Worm (Caenorhabditis elegans): ENCODE data around the gene Y54G9A.9.

DNA sequence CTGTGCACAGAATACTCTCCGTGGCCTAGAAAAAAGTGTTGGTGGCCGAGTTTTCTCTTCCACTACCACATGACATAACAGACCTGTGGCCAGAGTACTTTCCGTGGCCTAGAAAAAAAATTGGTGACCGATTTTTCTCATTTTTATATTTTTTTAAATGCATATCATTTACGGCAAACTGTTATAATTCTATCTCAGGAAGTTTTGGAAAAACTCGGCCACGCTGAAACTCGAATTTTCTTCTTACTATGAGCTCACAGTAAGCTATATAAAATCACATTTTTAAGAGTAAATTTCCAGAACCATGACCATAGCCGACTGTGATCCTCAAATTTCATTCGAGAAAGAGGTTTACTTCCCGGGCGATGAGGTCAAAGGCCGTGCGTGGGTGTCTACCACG lies 22.5 kb downstream of the Y54G9A.9 start, which contains the start of gene arrd-14:
- TF ChIP-seq ZK546.5 (tag; optimal IDR thresholded peaks at IDR 0.05) (no peak), egl-27 (tag; optimal IDR thresholded peaks at IDR 0.05) (no peak), nhr-12 (tag; optimal IDR thresholded peaks at IDR 0.05) (no peak), skn-1 (tag; optimal IDR thresholded peaks at IDR 0.05) (no peak), jun-1 (tag; optimal IDR thresholded peaks at IDR 0.05) (no peak), elt-3 (tag; optimal IDR thresholded peaks at IDR 0.05) (no peak), unc-39 (tag; optimal IDR thresholded peaks at IDR 0.05) (no peak), ceh-28 (tag; optimal IDR thresholded peaks at IDR 0.05) (no peak), ztf-4 (tag; optimal IDR thresholded peaks at IDR 0.05) (no peak), nhr-76 (tag; optimal IDR thresholded peaks at IDR 0.05) (no peak), snpc-4 (tag; optimal IDR thresholded peaks at IDR 0.05) (no peak), daf-12 (tag; optimal IDR thresholded peaks at IDR 0.05) (no peak)
